Fruit fly (Drosophila melanogaster): ENCODE measurements around the gene Pmi.

dm6 chr3L:5749616-5750336, 30.1 kb upstream of the Pmi start:
- no peak for TF ChIP-seq CG6854 (GFP tag; optimal IDR thresholded peaks at IDR 0.05)
- no peak for TF ChIP-seq CG10631 (GFP tag; optimal IDR thresholded peaks at IDR 0.05)
- TF ChIP-seq Blimp-1 (GFP tag; optimal IDR thresholded peaks at IDR 0.05) = no peak
- TF ChIP-seq topi (GFP tag; optimal IDR thresholded peaks at IDR 0.05) = no peak
- no peak for TF ChIP-seq CG11902 (GFP tag; optimal IDR thresholded peaks at IDR 0.05)
- TF ChIP-seq CG10669 (GFP tag; optimal IDR thresholded peaks at IDR 0.05) = no peak
- TF ChIP-seq dac (GFP tag; optimal IDR thresholded peaks at IDR 0.05) = no peak
- no peak for TF ChIP-seq Lpt (GFP tag; optimal IDR thresholded peaks at IDR 0.05)
- no peak for TF ChIP-seq fkh (GFP tag; optimal IDR thresholded peaks at IDR 0.05)
- no peak for TF ChIP-seq CG9139 (GFP tag; optimal IDR thresholded peaks at IDR 0.05)
- TF ChIP-seq Eip78C (GFP tag) = peak; percentile 4
- peak; percentile 35 for TF ChIP-seq CG6808 (GFP tag; optimal IDR thresholded peaks at IDR 0.05)
- TF ChIP-seq acj6 (GFP tag; optimal IDR thresholded peaks at IDR 0.05) = no peak
- TF ChIP-seq CG6163 (GFP tag; IDR thresholded peaks at IDR 0.05) = no peak

Data from whole organism, prepupa.